Fruit fly (Drosophila melanogaster): Measurements from ENCODE around the gene fzy.
A peak's percentile ranks its signal among the peaks of the same experiment; 100 is the strongest.

The fzy gene

dm6 chr2L:16287006-16287601 is 23.7 kb upstream of the fzy start:
- TF ChIP-seq dl (GFP tag; optimal IDR thresholded peaks at IDR 0.05; ENCODE audit: insufficient read depth in 1 of 2, partially characterized antibody in 2 of 2) (peak in 1 of 2 experiments; percentile 18), brk (GFP tag; optimal IDR thresholded peaks at IDR 0.05) (no peak)

dm6 chr2L:16287602-16288392 is 23.0 kb upstream of the fzy start, which contains the start of the genes crp and pkaap:
Gene crp (minus strand): TSS chr2L:16287730.
Gene pkaap (plus strand): TSS chr2L:16288290.
- TF ChIP-seq woc (GFP tag; optimal IDR thresholded peaks at IDR 0.05) (peak; percentile 48), OdsH (GFP tag; optimal IDR thresholded peaks at IDR 0.05) (peak; percentile 74), dsf (GFP tag; optimal IDR thresholded peaks at IDR 0.05; ENCODE audit: borderline replicate concordance) (peak; percentile 73), psq (GFP tag; optimal IDR thresholded peaks at IDR 0.05) (peak; percentile 34), Mio (GFP tag; optimal IDR thresholded peaks at IDR 0.05) (peak; percentile 53), Myc (optimal IDR thresholded peaks at IDR 0.05) (peak; percentile 86), dl (GFP tag; optimal IDR thresholded peaks at IDR 0.05; ENCODE audit: insufficient read depth in 1 of 2, partially characterized antibody in 2 of 2) (peak in 1 of 2 experiments; percentile 62), Vsx2 (GFP tag; optimal IDR thresholded peaks at IDR 0.05; ENCODE audit: partially characterized antibody) (peak; percentile 98), br (GFP tag; optimal IDR thresholded peaks at IDR 0.05) (peak; percentile 76), dmrt93B (GFP tag; optimal IDR thresholded peaks at IDR 0.05) (peak; percentile 42), fru (GFP tag; optimal IDR thresholded peaks at IDR 0.05) (peak; percentile 73), jim (GFP tag; optimal IDR thresholded peaks at IDR 0.05) (peak; percentile 90), CrebA (GFP tag; optimal IDR thresholded peaks at IDR 0.05; ENCODE audit: borderline replicate concordance) (no peak), Hnf4 (GFP tag; optimal IDR thresholded peaks at IDR 0.05) (peak; percentile 92), GATAd (GFP tag; optimal IDR thresholded peaks at IDR 0.05) (peak; percentile 64), tai (GFP tag; optimal IDR thresholded peaks at IDR 0.05) (peak; percentile 97), h (GFP tag; optimal IDR thresholded peaks at IDR 0.05) (peak; percentile 86), sage (GFP tag; optimal IDR thresholded peaks at IDR 0.05) (peak; percentile 63), brk (GFP tag; optimal IDR thresholded peaks at IDR 0.05) (peak; percentile 80), lola (GFP tag; optimal IDR thresholded peaks at IDR 0.05) (no peak), Abd-B (GFP tag; optimal IDR thresholded peaks at IDR 0.05) (no peak), Jra (GFP tag; optimal IDR thresholded peaks at IDR 0.05) (peak; percentile 85), CG32264 (GFP tag; optimal IDR thresholded peaks at IDR 0.05) (peak; percentile 44), usp (GFP tag; optimal IDR thresholded peaks at IDR 0.05) (no peak), rgr (GFP tag; optimal IDR thresholded peaks at IDR 0.05) (peak; percentile 86), Hr78 (GFP tag; optimal IDR thresholded peaks at IDR 0.05) (no peak), N (GFP tag; optimal IDR thresholded peaks at IDR 0.05) (no peak), pan (optimal IDR thresholded peaks at IDR 0.05) (no peak), Rel (GFP tag; optimal IDR thresholded peaks at IDR 0.05) (peak; percentile 51), Rel (tag; optimal IDR thresholded peaks at IDR 0.05) (peak; percentile 47), Dif (GFP tag; optimal IDR thresholded peaks at IDR 0.05; ENCODE audit: partially characterized antibody) (peak; percentile 84), HLH106 (tag; optimal IDR thresholded peaks at IDR 0.05) (peak; percentile 64), Dfd (GFP tag; optimal IDR thresholded peaks at IDR 0.05) (no peak), ey (GFP tag; optimal IDR thresholded peaks at IDR 0.05) (peak; percentile 76), CG9705 (GFP tag; optimal IDR thresholded peaks at IDR 0.05) (peak; percentile 58), Hr83 (GFP tag; optimal IDR thresholded peaks at IDR 0.05; ENCODE audit: poor library complexity, severe bottlenecking) (peak; percentile 97), Sp1 (GFP tag; optimal IDR thresholded peaks at IDR 0.05) (peak; percentile 61), foxo (GFP tag; optimal IDR thresholded peaks at IDR 0.05) (peak; percentile 66 to 88), sv (GFP tag; optimal IDR thresholded peaks at IDR 0.05) (peak; percentile 93)
